Worm (Caenorhabditis elegans): ENCODE measurements around the gene R10D12.8.

R10D12.8 gene

ce11 chrV:13926398-13926797 is 26.7 kb downstream of the R10D12.8 start, which contains the start of gene srxa-12:
Gene srxa-12, plus strand, starts transcription at chrV:13926698.
- TF ChIP-seq elt-1 (tag; optimal IDR thresholded peaks at IDR 0.05; ENCODE audit: borderline replicate concordance, insufficient read depth), result no peak
- TF ChIP-seq hlh-1 (tag; optimal IDR thresholded peaks at IDR 0.05), result no peak
- no peak for TF ChIP-seq cnd-1 (tag; optimal IDR thresholded peaks at IDR 0.05)
- TF ChIP-seq mep-1 (tag; optimal IDR thresholded peaks at IDR 0.05), result no peak
- no peak for TF ChIP-seq sptf-1 (tag; optimal IDR thresholded peaks at IDR 0.05)
- no peak for TF ChIP-seq flh-1 (GFP tag; optimal IDR thresholded peaks at IDR 0.05)
- TF ChIP-seq elt-3 (tag; optimal IDR thresholded peaks at IDR 0.05), result no peak
- no peak for TF ChIP-seq unc-39 (tag; optimal IDR thresholded peaks at IDR 0.05)

ce11 chrV:13923851-13924250 is 29.2 kb downstream of the R10D12.8 start, which contains the start of gene srxa-11:
Gene srxa-11, plus strand, starts transcription at chrV:13924151.
- no peak for TF ChIP-seq mep-1 (tag; optimal IDR thresholded peaks at IDR 0.05)
- no peak for TF ChIP-seq lin-32 (GFP tag; optimal IDR thresholded peaks at IDR 0.05)
- no peak for TF ChIP-seq ceh-83 (GFP tag; optimal IDR thresholded peaks at IDR 0.05)
- no peak for TF ChIP-seq sem-2 (GFP tag; optimal IDR thresholded peaks at IDR 0.05)
- TF ChIP-seq nhr-28 (tag; optimal IDR thresholded peaks at IDR 0.05), result no peak
- no peak for TF ChIP-seq nhr-237 (tag; optimal IDR thresholded peaks at IDR 0.05)
- no peak for TF ChIP-seq sptf-1 (tag; optimal IDR thresholded peaks at IDR 0.05)
- TF ChIP-seq M03D4.4 (tag; optimal IDR thresholded peaks at IDR 0.05), result no peak
- TF ChIP-seq ces-1 (GFP tag; optimal IDR thresholded peaks at IDR 0.05), result no peak
- TF ChIP-seq hlh-1 (tag; optimal IDR thresholded peaks at IDR 0.05), result no peak
- no peak for TF ChIP-seq mls-2 (tag; optimal IDR thresholded peaks at IDR 0.05)
- no peak for TF ChIP-seq zip-8 (tag; optimal IDR thresholded peaks at IDR 0.05)
- TF ChIP-seq pha-4 (tag; optimal IDR thresholded peaks at IDR 0.05), result no peak
- TF ChIP-seq ham-2 (GFP tag; optimal IDR thresholded peaks at IDR 0.05), result no peak
- no peak for TF ChIP-seq lin-13 (tag; optimal IDR thresholded peaks at IDR 0.05)
- TF ChIP-seq nhr-12 (tag; optimal IDR thresholded peaks at IDR 0.05), result no peak
- no peak for TF ChIP-seq lsy-2 (tag; optimal IDR thresholded peaks at IDR 0.05)
- no peak for TF ChIP-seq elt-3 (tag; optimal IDR thresholded peaks at IDR 0.05)

DNA sequence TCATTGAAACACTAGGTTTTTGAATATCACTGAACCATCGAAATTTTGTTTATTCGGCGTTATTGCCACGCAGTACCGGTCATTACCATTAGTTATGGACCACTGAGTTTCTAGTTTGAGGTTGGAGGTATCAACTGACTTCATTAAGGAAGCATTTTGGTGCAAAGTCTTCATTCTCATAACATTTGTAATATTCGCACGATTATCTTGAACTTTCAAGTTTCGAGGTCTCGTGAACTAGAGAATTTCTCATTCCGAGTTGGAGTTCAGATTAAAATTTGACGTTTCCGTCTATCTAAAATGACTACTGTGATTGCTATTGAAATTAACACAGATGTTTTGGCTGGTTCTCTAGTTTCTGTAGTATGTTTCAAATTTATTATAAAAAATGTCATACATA is 32.4 kb downstream of the R10D12.8 start, which contains the start of gene srx-42:
Gene srx-42, plus strand, starts transcription at position 301 of the 400 bp plus-strand sequence.
- TF ChIP-seq ceh-83 (GFP tag; optimal IDR thresholded peaks at IDR 0.05) (no peak), mls-2 (tag; optimal IDR thresholded peaks at IDR 0.05) (no peak), blmp-1 (tag; optimal IDR thresholded peaks at IDR 0.05) (no peak), nhr-2 (tag; optimal IDR thresholded peaks at IDR 0.05) (no peak), zip-8 (tag; optimal IDR thresholded peaks at IDR 0.05) (no peak), snpc-4 (tag; optimal IDR thresholded peaks at IDR 0.05) (no peak), ces-1 (GFP tag; optimal IDR thresholded peaks at IDR 0.05) (no peak), bed-3 (GFP tag; optimal IDR thresholded peaks at IDR 0.05) (no peak), nhr-28 (tag; optimal IDR thresholded peaks at IDR 0.05) (no peak), hlh-1 (tag; optimal IDR thresholded peaks at IDR 0.05) (no peak), nhr-76 (tag; optimal IDR thresholded peaks at IDR 0.05) (no peak), sptf-1 (tag; optimal IDR thresholded peaks at IDR 0.05) (no peak), ham-2 (GFP tag; optimal IDR thresholded peaks at IDR 0.05) (no peak), M03D4.4 (tag; optimal IDR thresholded peaks at IDR 0.05) (no peak), pha-4 (tag; optimal IDR thresholded peaks at IDR 0.05) (no peak), lin-32 (GFP tag; optimal IDR thresholded peaks at IDR 0.05) (no peak), mep-1 (tag; optimal IDR thresholded peaks at IDR 0.05) (no peak), drap-1 (GFP tag; optimal IDR thresholded peaks at IDR 0.05) (no peak)

ce11 chrV:13918341-13918740 is 34.8 kb downstream of the R10D12.8 start, which contains the start of gene str-250:
Gene str-250, plus strand, starts transcription at chrV:13918641.
- TF ChIP-seq nhr-237 (tag; optimal IDR thresholded peaks at IDR 0.05) (no peak), cnd-1 (tag; optimal IDR thresholded peaks at IDR 0.05) (no peak), bed-3 (GFP tag; optimal IDR thresholded peaks at IDR 0.05) (no peak), elt-1 (tag; optimal IDR thresholded peaks at IDR 0.05; ENCODE audit: borderline replicate concordance, insufficient read depth) (no peak), nhr-2 (tag; optimal IDR thresholded peaks at IDR 0.05) (no peak), ztf-11 (tag; optimal IDR thresholded peaks at IDR 0.05) (no peak), zip-8 (tag; optimal IDR thresholded peaks at IDR 0.05) (no peak), unc-62 (GFP tag; optimal IDR thresholded peaks at IDR 0.05) (no peak)

ce11 chrV:13916196-13916595 is 36.9 kb downstream of the R10D12.8 start, which contains the start of gene str-252:
Gene str-252, plus strand, starts transcription at chrV:13916496.
- no peak for TF ChIP-seq lsy-2 (tag; optimal IDR thresholded peaks at IDR 0.05)
- TF ChIP-seq mab-5 (tag; optimal IDR thresholded peaks at IDR 0.05), result no peak
- TF ChIP-seq ceh-83 (GFP tag; optimal IDR thresholded peaks at IDR 0.05), result no peak
- no peak for TF ChIP-seq nhr-12 (tag; optimal IDR thresholded peaks at IDR 0.05)
- TF ChIP-seq pha-4 (tag; optimal IDR thresholded peaks at IDR 0.05), result no peak
- no peak for TF ChIP-seq ham-2 (GFP tag; optimal IDR thresholded peaks at IDR 0.05)
- no peak for TF ChIP-seq elt-3 (tag; optimal IDR thresholded peaks at IDR 0.05)
- TF ChIP-seq sem-2 (GFP tag; optimal IDR thresholded peaks at IDR 0.05), result no peak
- TF ChIP-seq unc-120 (tag; optimal IDR thresholded peaks at IDR 0.05; ENCODE audit: poor library complexity, severe bottlenecking), result no peak
- TF ChIP-seq unc-62 (GFP tag; optimal IDR thresholded peaks at IDR 0.05), result no peak
- TF ChIP-seq ceh-39 (tag; optimal IDR thresholded peaks at IDR 0.05), result no peak
- TF ChIP-seq elt-1 (tag; optimal IDR thresholded peaks at IDR 0.05; ENCODE audit: borderline replicate concordance, insufficient read depth), result no peak
- no peak for TF ChIP-seq tbx-8 (GFP tag; optimal IDR thresholded peaks at IDR 0.05)
- no peak for TF ChIP-seq ceh-43 (GFP tag; optimal IDR thresholded peaks at IDR 0.05)
- TF ChIP-seq cnd-1 (tag; optimal IDR thresholded peaks at IDR 0.05), result no peak

Measured in whole organism, mixed stage, embryonic.